Fruit fly (Drosophila melanogaster): ENCODE measurements around the gene Nop56.

Gene Nop56

DNA sequence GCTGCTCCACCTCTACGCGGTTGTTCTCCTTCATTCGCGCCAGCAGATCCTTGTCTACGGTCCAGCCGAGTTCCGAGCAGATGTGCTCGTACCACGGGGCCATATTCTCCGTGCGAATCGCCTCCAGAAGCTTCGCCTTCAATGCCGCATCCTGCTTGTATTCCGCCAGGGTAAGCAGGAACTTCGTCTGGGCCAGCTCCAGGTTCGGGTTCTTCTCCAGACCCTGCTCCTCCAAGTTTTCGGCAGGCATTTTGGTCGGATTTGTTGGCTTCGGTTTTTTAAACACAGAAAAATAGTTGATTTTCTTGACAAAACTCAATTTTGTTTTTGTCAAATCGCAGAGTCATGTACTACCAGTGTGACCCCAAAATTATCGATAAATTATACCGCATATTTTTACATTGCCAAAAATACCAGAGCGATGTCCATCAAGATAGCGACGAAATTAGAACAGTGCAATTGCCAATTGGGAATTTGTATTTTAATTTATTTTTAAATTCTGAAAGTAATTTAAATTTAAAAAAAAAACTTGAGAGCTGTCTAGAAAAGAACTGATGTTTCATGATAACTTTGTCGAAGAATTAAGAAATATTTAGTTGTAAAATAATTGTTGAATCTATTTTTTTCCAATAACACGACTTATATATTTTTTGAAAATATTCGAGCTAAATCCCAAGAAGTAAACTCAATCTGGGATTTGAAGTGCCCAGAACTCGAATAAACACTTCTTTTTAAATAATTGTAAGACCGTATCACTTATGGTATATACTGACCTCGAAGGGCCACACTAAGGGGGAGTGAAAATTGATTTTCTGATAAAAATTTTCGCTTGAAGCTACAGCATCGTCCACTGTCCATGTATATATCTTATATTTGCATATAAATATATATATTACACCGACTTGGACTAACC is 41.1 kb upstream of the Nop56 start, which contains the start of the genes Rpn7 and AP-2mu (continued):
- TF ChIP-seq CG7839 (tag; optimal IDR thresholded peaks at IDR 0.05) (peak; percentile 28), Max (GFP tag; optimal IDR thresholded peaks at IDR 0.05) (peak; percentile 39), Med (GFP tag) (peak; percentile 54), CG18262 (tag; optimal IDR thresholded peaks at IDR 0.05) (peak; percentile 3), Ets65A (GFP tag) (peak; percentile 16), nmo (GFP tag; optimal IDR thresholded peaks at IDR 0.05) (peak; percentile 53), CG2116 (GFP tag; optimal IDR thresholded peaks at IDR 0.05) (peak; percentile 54), Myb (GFP tag; optimal IDR thresholded peaks at IDR 0.05) (no peak), YL-1 (GFP tag; optimal IDR thresholded peaks at IDR 0.05) (peak; percentile 72), tll (GFP tag; optimal IDR thresholded peaks at IDR 0.05) (peak in 1 of 2 experiments; percentile 2), pzg (GFP tag; optimal IDR thresholded peaks at IDR 0.05) (peak; percentile 52), Xbp1 (GFP tag; optimal IDR thresholded peaks at IDR 0.05) (peak; percentile 30), tio (GFP tag; optimal IDR thresholded peaks at IDR 0.05) (no peak), CG9797 (GFP tag; optimal IDR thresholded peaks at IDR 0.05) (peak; percentile 75), CG17361 (GFP tag; IDR thresholded peaks at IDR 0.05) (peak; percentile 66; the same call in 2 of the 3 replicates), CG4730 (GFP tag; IDR thresholded peaks at IDR 0.05) (no peak), Doc2 (GFP tag; IDR thresholded peaks at IDR 0.05) (no peak), CG12071 (GFP tag; optimal IDR thresholded peaks at IDR 0.05) (no peak), nerfin-1 (tag; optimal IDR thresholded peaks at IDR 0.05) (peak; percentile 26), CG13775 (GFP tag; optimal IDR thresholded peaks at IDR 0.05) (peak; percentile 4), crp (GFP tag; optimal IDR thresholded peaks at IDR 0.05) (peak in 1 of 2 experiments; percentile 25), CG1603 (tag; optimal IDR thresholded peaks at IDR 0.05) (peak; percentile 96), Ets97D (GFP tag; optimal IDR thresholded peaks at IDR 0.05) (peak; percentile 8), MESR4 (GFP tag; optimal IDR thresholded peaks at IDR 0.05) (peak; percentile 57), grn (GFP tag; optimal IDR thresholded peaks at IDR 0.05) (peak; percentile 68), Hr3 (GFP tag; optimal IDR thresholded peaks at IDR 0.05) (peak; percentile 22), H2.0 (GFP tag; IDR thresholded peaks at IDR 0.05) (no peak), insv (GFP tag; optimal IDR thresholded peaks at IDR 0.05) (peak in 1 of 2 experiments; percentile 93), Nf-YC (tag; optimal IDR thresholded peaks at IDR 0.05) (peak; percentile 9), CG9932 (GFP tag; IDR thresholded peaks at IDR 0.05) (peak; percentile 43; the same call in 1 of the 2 replicates), Pdp1 (GFP tag; optimal IDR thresholded peaks at IDR 0.05) (no peak), CG14710 (tag; optimal IDR thresholded peaks at IDR 0.05) (peak; percentile 99), CG30403 (GFP tag; optimal IDR thresholded peaks at IDR 0.05) (peak; percentile 54), CG8924 (tag; optimal IDR thresholded peaks at IDR 0.05) (peak; percentile 18), CG2712 (tag; optimal IDR thresholded peaks at IDR 0.05) (peak; percentile 50), CG17186 (GFP tag; optimal IDR thresholded peaks at IDR 0.05) (peak; percentile 10), slbo (GFP tag; IDR thresholded peaks at IDR 0.05) (peak; percentile 11; the same call in 1 of the 2 replicates), CG17802 (tag; optimal IDR thresholded peaks at IDR 0.05) (no peak), az2 (GFP tag; optimal IDR thresholded peaks at IDR 0.05) (peak; percentile 23), CG9727 (GFP tag; optimal IDR thresholded peaks at IDR 0.05) (peak; percentile 19), ap (GFP tag; IDR thresholded peaks at IDR 0.05) (no peak), CG5180 (GFP tag; optimal IDR thresholded peaks at IDR 0.05) (no peak), B-H1 (GFP tag; IDR thresholded peaks at IDR 0.05) (no peak), gfzf (GFP tag; optimal IDR thresholded peaks at IDR 0.05) (peak; percentile 64), Dek (tag; optimal IDR thresholded peaks at IDR 0.05) (peak; percentile 29), pnt (GFP tag; optimal IDR thresholded peaks at IDR 0.05) (no peak), CG4617 (GFP tag; optimal IDR thresholded peaks at IDR 0.05; ENCODE audit: borderline replicate concordance) (peak; percentile 11), sens-2 (GFP tag; IDR thresholded peaks at IDR 0.05) (no peak)

All from whole organism, embryonic.